Worm (Caenorhabditis elegans): ENCODE data around the gene lntl-1.

Gene lntl-1

ce11 chrIV:5753253-5753652, 53.6 kb downstream of the lntl-1 start (continued):
- no peak for TF ChIP-seq fkh-8 (tag; optimal IDR thresholded peaks at IDR 0.05)
- no peak for TF ChIP-seq fkh-4 (tag; optimal IDR thresholded peaks at IDR 0.05; ENCODE audit: borderline replicate concordance)
- TF ChIP-seq lir-3 (tag; optimal IDR thresholded peaks at IDR 0.05; ENCODE audit: poor library complexity) = no peak
- TF ChIP-seq ceh-82 (tag; optimal IDR thresholded peaks at IDR 0.05) = peak in 2 of 3 experiments; percentile 19 to 60
- no peak for TF ChIP-seq hlh-4 (tag; optimal IDR thresholded peaks at IDR 0.05)
- no peak for TF ChIP-seq aha-1 (tag; optimal IDR thresholded peaks at IDR 0.05)
- peak; percentile 26 for TF ChIP-seq fos-1 (tag; optimal IDR thresholded peaks at IDR 0.05)
- no peak for TF ChIP-seq hlh-17 (GFP tag; optimal IDR thresholded peaks at IDR 0.05; ENCODE audit: borderline replicate concordance)
- no peak for TF ChIP-seq pag-3 (tag; optimal IDR thresholded peaks at IDR 0.05; ENCODE audit: borderline replicate concordance, insufficient read depth)
- peak; percentile 70 for TF ChIP-seq tbx-2 (tag; optimal IDR thresholded peaks at IDR 0.05)

ce11 chrIV:5752704-5753103, 54.2 kb downstream of the lntl-1 start:
- TF ChIP-seq blmp-1 (tag; optimal IDR thresholded peaks at IDR 0.05) (no peak), unc-98 (GFP tag; IDR thresholded peaks at IDR 0.05) (no peak), ceh-90 (tag; optimal IDR thresholded peaks at IDR 0.05) (no peak), isw-1 (GFP tag; IDR thresholded peaks at IDR 0.05) (no peak), ceh-88 (GFP tag; IDR thresholded peaks at IDR 0.05) (no peak), nhr-237 (tag; optimal IDR thresholded peaks at IDR 0.05) (no peak), nhr-77 (tag; optimal IDR thresholded peaks at IDR 0.05) (no peak), unc-130 (tag; optimal IDR thresholded peaks at IDR 0.05) (no peak), fkh-8 (tag; optimal IDR thresholded peaks at IDR 0.05) (peak; percentile 37), fkh-10 (GFP tag; optimal IDR thresholded peaks at IDR 0.05) (no peak), nhr-12 (tag; optimal IDR thresholded peaks at IDR 0.05) (no peak), sptf-1 (tag; optimal IDR thresholded peaks at IDR 0.05) (no peak), fos-1 (tag; optimal IDR thresholded peaks at IDR 0.05) (no peak), hlh-17 (GFP tag; optimal IDR thresholded peaks at IDR 0.05; ENCODE audit: borderline replicate concordance) (no peak), lin-35 (GFP tag; optimal IDR thresholded peaks at IDR 0.05) (no peak), nhr-85 (tag) (peak; percentile 51), ztf-11 (tag; optimal IDR thresholded peaks at IDR 0.05) (no peak), unc-86 (tag; optimal IDR thresholded peaks at IDR 0.05) (no peak), nhr-71 (tag; optimal IDR thresholded peaks at IDR 0.05) (peak; percentile 28), C04F5.9 (tag; optimal IDR thresholded peaks at IDR 0.05) (no peak), nhr-11 (tag; optimal IDR thresholded peaks at IDR 0.05) (no peak), hlh-4 (tag; optimal IDR thresholded peaks at IDR 0.05) (no peak), tlp-1 (tag; optimal IDR thresholded peaks at IDR 0.05) (no peak), pax-3 (tag; optimal IDR thresholded peaks at IDR 0.05) (no peak)

- TF ChIP-seq ceh-90 (tag; optimal IDR thresholded peaks at IDR 0.05) = no peak
- TF ChIP-seq nhr-77 (tag; optimal IDR thresholded peaks at IDR 0.05) = no peak
These were observed 54.9 kb downstream of the lntl-1 start for ce11 chrIV:5751997-5752396.

Data from whole organism, L1 larva.